Fruit fly (Drosophila melanogaster) Kc167 (cell line): ENCODE data around the gene dati.

ENCODE experiments used
- Myc ChIP-seq: fragments of >200 bp; optimal IDR thresholded peaks from 2 replicates; lab custom pipeline; 2017; ENCODE audit warnings: missing external identifiers
- Sin3A ChIP-seq: fragments of >200 bp; optimal IDR thresholded peaks from 2 replicates; lab custom pipeline; 2018; ENCODE audit warnings: missing external identifiers
- insv ChIP-seq: fragments of >200 bp; optimal IDR thresholded peaks from 3 replicates; lab custom pipeline; 2018; ENCODE audit warnings: missing external identifiers
- psq ChIP-seq: fragments of >200 bp; optimal IDR thresholded peaks from 2 replicates; lab custom pipeline; 2017; ENCODE audit warnings: missing external identifiers
- ttk ChIP-seq: sonication (Bioruptor generic); optimal IDR thresholded peaks from 2 replicates; lab custom pipeline; 2017; ENCODE audit warnings: missing external identifiers

DNA sequence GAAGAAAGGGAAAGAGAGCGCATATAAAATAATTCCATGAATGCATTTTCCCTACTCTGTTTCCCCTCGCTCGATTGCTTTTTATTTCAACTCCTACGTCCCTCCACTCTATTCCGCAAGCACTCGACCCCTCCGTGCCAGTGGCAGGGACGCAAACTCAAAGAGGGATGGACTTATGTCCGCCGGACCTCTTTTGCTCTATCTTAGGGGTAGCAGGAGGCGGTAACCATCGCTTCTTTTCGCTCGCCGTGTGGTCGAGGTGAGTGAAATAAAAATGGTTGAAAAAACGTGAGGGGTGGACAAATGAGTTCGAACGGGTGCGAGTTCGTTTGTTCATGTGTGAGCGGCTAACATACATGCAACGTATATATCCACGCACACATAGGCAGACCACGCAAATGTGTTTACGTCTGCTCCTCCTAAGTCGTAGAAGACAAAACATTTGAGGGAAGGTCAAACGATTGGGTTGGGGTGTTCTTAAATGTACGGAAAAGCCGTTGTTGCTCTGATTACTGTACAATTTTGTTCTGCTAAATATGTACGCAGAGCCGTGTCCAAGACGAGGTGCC is 10.1 kb downstream of the dati start:
- no peak for TF ChIP-seq ttk (lab: Kevin White, UChicago)
- no peak for TF ChIP-seq Sin3A (lab: Kevin White, UChicago)
- TF ChIP-seq psq (lab: Kevin White, UChicago), result no peak
- TF ChIP-seq insv (lab: Kevin White, UChicago), result no peak
- TF ChIP-seq Myc, result no peak
